Fruit fly (Drosophila melanogaster) whole organism, embryonic: ENCODE results near the gene aru.

Experiments used
- CG10321 ChIP-seq: fragments of 200-800 bp; sonication (Bioruptor generic); IDR thresholded peaks from 2 replicates; pipeline ENCODE4 v1.3.6; 2022; ENCODE audit warnings: missing biosample characterization, missing genetic modification characterization
- CG30403 ChIP-seq: fragments of 200-800 bp; sonication (Bioruptor generic); optimal IDR thresholded peaks from 3 replicates; lab custom pipeline; 2016; ENCODE audit warnings: missing biosample characterization, missing genetic modification characterization
- CG42726 ChIP-seq: fragments of 200-800 bp; sonication (Bioruptor generic); IDR thresholded peaks from 2 replicates; pipeline ENCODE4 v1.3.6; 2022; ENCODE audit warnings: missing biosample characterization, missing genetic modification characterization; ENCODE audit not compliant: partially characterized antibody
- CG6254 ChIP-seq: fragments of 200-800 bp; sonication (Bioruptor generic); optimal IDR thresholded peaks from 3 replicates; lab custom pipeline; 2017; ENCODE audit warnings: mild to moderate bottlenecking, missing biosample characterization, missing genetic modification reagents, missing genetic modification characterization
- Hr78 ChIP-seq, 2 experiments: fragments of 200-800 bp in 1 of 2; fragments of >200 bp in 1 of 2; sonication (Bioruptor generic) in 1 of 2; optimal IDR thresholded peaks; 2 replicates each; lab custom pipeline; 2017 to 2019; ENCODE audit warnings: missing biosample characterization in 2 of 2, missing genetic modification characterization in 2 of 2, mild to moderate bottlenecking in 1 of 2, moderate library complexity in 1 of 2
- MBD-R2 ChIP-seq: fragments of 200-800 bp; sonication (Bioruptor generic); IDR thresholded peaks from 2 replicates; pipeline ENCODE4 v1.3.6; 2022; ENCODE audit warnings: missing biosample characterization, missing genetic modification characterization
- aop ChIP-seq: fragments of 200-800 bp; sonication (Bioruptor generic); IDR thresholded peaks from 2 replicates; pipeline ENCODE4 v1.3.6; 2022; ENCODE audit warnings: missing biosample characterization, missing genetic modification characterization
- pum ChIP-seq: fragments of 200-800 bp; sonication (Bioruptor generic); optimal IDR thresholded peaks from 2 replicates; lab custom pipeline; 2016; ENCODE audit warnings: missing biosample characterization, missing genetic modification characterization
- wdn ChIP-seq: fragments of 200-800 bp; sonication (Bioruptor generic); IDR thresholded peaks from 2 replicates; pipeline ENCODE4 v1.3.6; 2022; ENCODE audit warnings: missing biosample characterization, missing genetic modification characterization

DNA sequence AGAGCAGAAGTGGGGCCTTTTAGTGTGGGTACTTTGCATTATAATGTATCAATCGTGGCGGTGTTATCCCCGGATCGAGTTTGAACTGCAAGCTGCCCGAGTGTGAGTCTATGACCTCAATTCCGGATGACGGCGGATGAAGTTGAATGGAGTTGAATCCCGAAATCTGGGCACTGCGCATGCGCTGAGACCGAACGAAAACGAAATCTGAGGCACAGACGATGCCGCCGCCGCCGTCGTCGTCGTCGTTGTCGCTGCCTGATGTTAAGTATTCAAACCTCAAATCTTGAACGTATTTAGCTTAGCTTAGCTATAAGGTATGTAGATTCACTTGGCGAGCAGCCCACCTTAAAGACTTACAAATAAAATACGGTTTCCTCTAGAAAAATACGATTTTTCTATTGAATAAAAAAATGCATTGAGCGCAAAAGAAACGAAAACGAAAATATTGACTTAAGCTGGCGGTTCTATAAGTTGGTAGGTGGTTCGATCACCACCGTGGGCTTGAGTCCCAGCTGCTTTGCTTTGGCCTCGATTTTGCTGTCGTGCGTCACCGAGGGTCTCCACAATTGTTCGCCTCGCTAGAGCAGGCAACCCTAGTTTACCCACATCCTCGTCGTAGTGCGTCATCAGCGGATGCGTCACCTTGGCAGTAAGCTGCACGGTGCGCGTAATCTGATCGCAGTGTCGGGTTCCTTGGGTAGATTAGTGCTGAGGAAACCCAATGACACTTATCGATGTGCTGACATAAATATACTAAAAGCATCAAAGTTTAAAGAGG, 5.8 kb upstream of the aru start:
- TF ChIP-seq CG10321 (GFP tag; lab: Robert Waterston, UW) (no peak), CG30403 (GFP tag; lab: Kevin White, UChicago) (no peak), wdn (GFP tag; lab: Robert Waterston, UW) (no peak), CG42726 (GFP tag; lab: Robert Waterston, UW) (no peak), Hr78 (GFP tag; optimal IDR thresholded peaks at IDR 0.05; lab: Kevin White, UChicago) (no peak), MBD-R2 (GFP tag; lab: Robert Waterston, UW) (no peak), pum (GFP tag; lab: Kevin White, UChicago) (no peak), aop (GFP tag; lab: Robert Waterston, UW) (no peak), CG6254 (GFP tag; lab: Kevin White, UChicago) (no peak)
